Worm (Caenorhabditis elegans) whole organism, L4/young adult: ENCODE measurements around the gene nas-7.
"Not testable (repeated sequence)": the region's sequence is repeated elsewhere in the genome, so short reads cannot be mapped to it uniquely, and the experiment has no call there.

Source experiments
- W03F9.2 ChIP-seq: fragments of 150-350 bp; optimal IDR thresholded peaks from 2 replicates; lab custom pipeline; 2014; ENCODE audit warnings: missing biosample characterization, missing genetic modification characterization
- dao-5 ChIP-seq: sonication (generic microtip); optimal IDR thresholded peaks from 2 replicates; lab custom pipeline; 2016; ENCODE audit warnings: missing genotype, missing genetic modification characterization, moderate library complexity, missing compliant biosample characterization
- him-1 ChIP-seq: sonication (generic microtip); optimal IDR thresholded peaks from 2 replicates; lab custom pipeline; 2016; ENCODE audit warnings: missing genotype, missing genetic modification reagents, missing genetic modification characterization, missing compliant biosample characterization

ce11 chrII:7370195-7370594, 32.3 kb downstream of the nas-7 start, which contains the start of gene F43E2.11:
- not testable (repeated sequence) for TF ChIP-seq W03F9.2 (tag; lab: Kevin White, UChicago); dao-5; him-1 (tag; lab: Kevin White, UChicago)
